Fruit fly (Drosophila melanogaster): ENCODE results near the gene p115.

- TF ChIP-seq CG8119 (GFP tag; IDR thresholded peaks at IDR 0.05) (no peak), CG6792 (GFP tag; optimal IDR thresholded peaks at IDR 0.05) (peak; percentile 37)
These were observed 39.5 kb downstream of the p115 start, which contains the start of the genes Dhdds and RpS14a for dm6 chrX:7933210-7933915.

Measured in whole organism, prepupa.